Fruit fly (Drosophila melanogaster) whole organism: ENCODE results near the gene bumpel.

Source experiments
- CG8478 ChIP-seq: fragments of >200 bp; optimal IDR thresholded peaks from 2 replicates; lab custom pipeline; 2018; ENCODE audit warnings: inconsistent platforms
- Dll ChIP-seq: fragments of >200 bp; optimal IDR thresholded peaks from 2 replicates; lab custom pipeline; 2017
- EcR ChIP-seq, 2 experiments: fragments of >200 bp; optimal IDR thresholded peaks; 2 replicates each; lab custom pipeline; 2017; ENCODE audit warnings: missing biosample characterization in 2 of 2, missing genetic modification characterization in 2 of 2, missing genetic modification reagents in 2 of 2
- pan ChIP-seq: fragments of >200 bp; optimal IDR thresholded peaks from 2 replicates; lab custom pipeline; 2017
- psq ChIP-seq: fragments of >200 bp; optimal IDR thresholded peaks from 2 replicates; lab custom pipeline; 2017
- usp ChIP-seq: fragments of >200 bp; optimal IDR thresholded peaks from 2 replicates; lab custom pipeline; 2017; ENCODE audit warnings: missing biosample characterization, missing genetic modification characterization, mixed read lengths

Gene bumpel

dm6 chr3R:11395541-11395940, 22.9 kb downstream of the bumpel start:
- TF ChIP-seq EcR (GFP tag; optimal IDR thresholded peaks at IDR 0.05; lab: Kevin White, UChicago) = no peak
- no peak for TF ChIP-seq usp (GFP tag; lab: Kevin White, UChicago)
- no peak for TF ChIP-seq Dll (lab: Kevin White, UChicago)
- no peak for TF ChIP-seq CG8478 (lab: Kevin White, UChicago)
- no peak for TF ChIP-seq pan (lab: Kevin White, UChicago)
- no peak for TF ChIP-seq psq (lab: Kevin White, UChicago)

- no peak for TF ChIP-seq EcR (GFP tag; optimal IDR thresholded peaks at IDR 0.05; lab: Kevin White, UChicago)
- no peak for TF ChIP-seq Dll (lab: Kevin White, UChicago)
- TF ChIP-seq psq (lab: Kevin White, UChicago) = no peak
- no peak for TF ChIP-seq pan (lab: Kevin White, UChicago)
- no peak for TF ChIP-seq CG8478 (lab: Kevin White, UChicago)
- no peak for TF ChIP-seq usp (GFP tag; lab: Kevin White, UChicago)
These were observed 24.6 kb downstream of the bumpel start for dm6 chr3R:11393896-11394295.

- no peak for TF ChIP-seq Dll (lab: Kevin White, UChicago)
- no peak for TF ChIP-seq EcR (GFP tag; optimal IDR thresholded peaks at IDR 0.05; lab: Kevin White, UChicago)
- no peak for TF ChIP-seq pan (lab: Kevin White, UChicago)
- TF ChIP-seq usp (GFP tag; lab: Kevin White, UChicago) = no peak
- no peak for TF ChIP-seq CG8478 (lab: Kevin White, UChicago)
- TF ChIP-seq psq (lab: Kevin White, UChicago) = no peak
These were observed 25.7 kb downstream of the bumpel start for dm6 chr3R:11392805-11393204.

DNA sequence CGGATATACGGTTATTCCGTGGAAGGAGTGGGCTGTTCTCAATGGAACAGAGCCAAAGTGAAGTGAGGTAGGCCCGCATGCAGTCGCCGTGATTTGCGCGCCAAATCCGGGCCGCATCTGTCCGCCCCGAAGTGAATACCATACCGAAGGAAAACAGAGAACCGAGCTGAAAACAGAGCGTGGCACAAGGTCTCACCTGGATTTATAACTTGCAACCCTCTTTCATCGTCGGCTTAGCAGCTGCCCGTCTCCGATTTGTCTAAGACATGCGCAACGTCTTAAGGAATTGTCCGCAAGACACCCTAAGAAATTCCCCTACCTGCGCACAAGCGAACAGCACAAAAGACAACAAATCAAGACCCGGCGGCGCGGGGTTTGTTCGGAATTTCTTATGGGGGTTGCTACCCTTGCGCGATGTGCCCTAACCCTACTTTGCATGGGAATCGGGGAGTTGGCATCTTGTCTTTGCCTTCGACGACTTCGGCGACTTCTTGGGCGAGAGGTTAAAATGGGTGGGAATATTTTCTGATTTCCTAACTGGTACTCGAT, 39.8 kb downstream of the bumpel start:
- TF ChIP-seq CG8478 (lab: Kevin White, UChicago) = no peak

DNA sequence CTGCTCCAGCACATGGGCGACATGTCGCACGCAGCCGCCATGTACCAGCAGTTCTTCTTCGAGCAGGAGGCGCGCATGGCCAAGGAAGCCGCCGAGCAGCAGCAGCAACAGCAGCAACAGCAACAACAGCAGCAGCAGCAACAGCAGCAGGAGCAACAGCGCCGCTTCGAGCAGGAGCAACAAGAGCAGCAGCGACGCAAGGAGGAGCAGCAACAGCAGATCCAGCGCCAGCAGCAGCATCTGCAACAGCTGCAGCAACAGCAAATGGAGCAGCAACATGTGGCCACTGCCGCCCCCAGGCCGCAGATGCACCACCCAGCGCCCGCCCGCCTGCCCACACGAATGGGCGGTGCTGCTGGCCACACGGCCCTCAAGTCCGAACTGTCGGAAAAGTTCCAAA, 43.3 kb downstream of the bumpel start:
- TF ChIP-seq EcR (GFP tag; optimal IDR thresholded peaks at IDR 0.05; lab: Kevin White, UChicago) (no peak), pan (lab: Kevin White, UChicago) (no peak)

DNA sequence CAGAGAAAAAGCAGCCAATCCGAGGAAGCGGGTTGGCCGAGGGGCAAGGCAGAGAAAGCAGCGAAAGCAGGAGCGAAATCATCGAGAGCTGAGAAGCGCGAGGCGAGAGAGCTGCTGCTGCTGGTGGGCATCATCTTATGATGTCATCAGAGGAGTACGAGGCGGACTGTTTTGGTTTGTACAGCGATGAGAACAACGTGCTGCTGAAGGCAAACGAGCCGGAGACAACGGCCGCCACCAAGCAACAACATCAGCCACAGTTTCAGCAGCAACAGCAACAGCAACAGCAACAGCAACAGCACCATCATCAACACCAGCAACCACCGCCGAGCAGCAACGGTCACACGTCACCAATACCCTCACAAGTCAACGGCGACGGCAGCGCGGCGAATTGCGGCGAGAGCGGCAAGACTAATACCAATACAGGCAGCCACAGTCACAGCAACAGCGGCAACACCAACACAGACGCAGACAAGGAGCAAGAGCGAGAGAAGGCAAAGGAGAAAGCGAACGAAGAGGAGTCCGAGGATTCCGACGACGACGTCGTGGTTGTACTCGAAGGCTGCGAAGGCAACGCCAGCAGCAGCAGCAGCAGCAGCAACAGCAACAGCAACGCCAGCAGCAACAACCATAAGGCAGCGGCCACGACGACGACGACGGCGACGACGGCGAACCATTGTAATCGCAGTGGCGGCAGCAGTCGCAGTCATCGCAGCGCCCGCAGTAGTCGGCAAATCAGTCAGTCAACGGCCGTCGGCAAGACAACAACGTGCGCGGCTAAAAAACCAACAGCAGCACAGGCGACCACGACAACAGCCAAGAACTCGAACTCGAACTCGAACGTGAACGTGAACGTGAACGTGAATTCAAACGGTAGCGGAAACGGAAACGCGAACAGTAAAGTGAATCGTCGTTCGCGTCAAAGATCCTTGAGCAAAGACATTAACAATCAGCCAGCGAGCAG, 46.1 kb downstream of the bumpel start:
- TF ChIP-seq Dll (lab: Kevin White, UChicago) = no peak
- no peak for TF ChIP-seq CG8478 (lab: Kevin White, UChicago)
- no peak for TF ChIP-seq pan (lab: Kevin White, UChicago)
- no peak for TF ChIP-seq psq (lab: Kevin White, UChicago)

- TF ChIP-seq CG8478 (lab: Kevin White, UChicago) (no peak), Dll (lab: Kevin White, UChicago) (no peak), pan (lab: Kevin White, UChicago) (no peak), EcR (GFP tag; optimal IDR thresholded peaks at IDR 0.05; lab: Kevin White, UChicago) (no peak), psq (lab: Kevin White, UChicago) (no peak), usp (GFP tag; lab: Kevin White, UChicago) (no peak)
These were observed 47.7 kb downstream of the bumpel start for dm6 chr3R:11370805-11371204.

dm6 chr3R:11370333-11370732, 48.1 kb downstream of the bumpel start:
- no peak for TF ChIP-seq CG8478 (lab: Kevin White, UChicago)
- no peak for TF ChIP-seq Dll (lab: Kevin White, UChicago)
- TF ChIP-seq EcR (GFP tag; optimal IDR thresholded peaks at IDR 0.05; lab: Kevin White, UChicago) = no peak
- TF ChIP-seq psq (lab: Kevin White, UChicago) = no peak
- no peak for TF ChIP-seq pan (lab: Kevin White, UChicago)
- no peak for TF ChIP-seq usp (GFP tag; lab: Kevin White, UChicago)

dm6 chr3R:11368766-11369165, 49.7 kb downstream of the bumpel start:
- no peak for TF ChIP-seq Dll (lab: Kevin White, UChicago)
- no peak for TF ChIP-seq pan (lab: Kevin White, UChicago)
- TF ChIP-seq EcR (GFP tag; optimal IDR thresholded peaks at IDR 0.05; lab: Kevin White, UChicago) = no peak
- no peak for TF ChIP-seq usp (GFP tag; lab: Kevin White, UChicago)

DNA sequence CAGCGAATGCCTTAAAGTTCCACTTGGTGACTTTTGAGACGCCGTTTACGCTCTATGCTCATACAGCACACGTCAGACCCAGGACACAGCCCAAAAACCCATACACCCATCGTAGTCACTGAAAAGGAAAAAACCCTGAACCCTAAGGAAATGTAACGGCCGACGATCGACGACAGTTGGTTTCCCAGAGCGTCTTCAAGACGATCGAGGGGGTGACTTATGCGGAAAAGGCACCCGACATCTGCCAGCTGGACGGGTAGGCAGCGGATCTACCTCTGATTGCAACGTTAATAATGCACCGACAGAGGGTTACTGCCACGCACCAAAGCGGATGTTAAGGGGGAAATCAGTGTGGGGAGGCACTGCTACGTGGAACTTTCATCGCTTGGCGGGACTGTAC, 52.2 kb downstream of the bumpel start:
- TF ChIP-seq psq (lab: Kevin White, UChicago) (no peak), EcR (GFP tag; optimal IDR thresholded peaks at IDR 0.05; lab: Kevin White, UChicago) (no peak), pan (lab: Kevin White, UChicago) (no peak), Dll (lab: Kevin White, UChicago) (no peak), CG8478 (lab: Kevin White, UChicago) (no peak), usp (GFP tag; lab: Kevin White, UChicago) (no peak)
